Worm (Caenorhabditis elegans) whole organism, late embryonic: ENCODE measurements around the gene frpr-2.

Source experiments
- F13H6.1 ChIP-seq: sonication (generic microtip); optimal IDR thresholded peaks from 2 replicates; lab custom pipeline; 2016; ENCODE audit warnings: missing genetic modification characterization, missing compliant biosample characterization
- ama-1 ChIP-seq: fragments of 150-350 bp; optimal IDR thresholded peaks from 2 replicates; lab custom pipeline; 2014
- ceh-24 ChIP-seq: sonication (generic microtip); optimal IDR thresholded peaks from 2 replicates; lab custom pipeline; 2016; ENCODE audit warnings: mild to moderate bottlenecking, missing genetic modification characterization, missing compliant biosample characterization
- ceh-30 ChIP-seq: fragments of 150-350 bp; optimal IDR thresholded peaks from 2 replicates; lab custom pipeline; 2014; ENCODE audit warnings: missing biosample characterization, missing genetic modification characterization
- ceh-9 ChIP-seq: sonication (generic microtip); optimal IDR thresholded peaks from 2 replicates; lab custom pipeline; 2016; ENCODE audit warnings: mild to moderate bottlenecking, missing genetic modification characterization, inconsistent platforms, missing compliant biosample characterization
- eyg-1 ChIP-seq: sonication (generic microtip); optimal IDR thresholded peaks from 2 replicates; lab custom pipeline; 2016; ENCODE audit warnings: missing genotype, missing genetic modification characterization, missing compliant biosample characterization
- fkh-10 ChIP-seq: fragments of 150-350 bp; optimal IDR thresholded peaks from 2 replicates; lab custom pipeline; 2014; ENCODE audit warnings: missing biosample characterization, missing genetic modification reagents, missing genetic modification characterization
- hlh-30 ChIP-seq: sonication (generic microtip); optimal IDR thresholded peaks from 2 replicates; lab custom pipeline; 2017; ENCODE audit warnings: antibody characterized with exemption, missing genetic modification characterization, missing compliant biosample characterization; ENCODE audit not compliant: insufficient read depth
- lin-11 ChIP-seq: fragments of 200-800 bp; sonication (Bioruptor generic); optimal IDR thresholded peaks from 2 replicates; lab custom pipeline; 2018; ENCODE audit warnings: mild to moderate bottlenecking, missing genetic modification characterization, missing compliant biosample characterization
- madf-2 ChIP-seq: sonication (generic microtip); optimal IDR thresholded peaks from 2 replicates; lab custom pipeline; 2017; ENCODE audit warnings: missing genetic modification characterization, missing compliant biosample characterization
- npax-4 ChIP-seq: sonication (generic microtip); optimal IDR thresholded peaks from 2 replicates; lab custom pipeline; 2016; ENCODE audit warnings: missing genetic modification characterization, missing compliant biosample characterization
- pha-4 ChIP-seq: fragments of 150-350 bp; optimal IDR thresholded peaks from 2 replicates; lab custom pipeline; 2018; ENCODE audit warnings: missing biosample characterization, missing genetic modification reagents, missing genetic modification characterization
- pqm-1 ChIP-seq: sonication (generic microtip); optimal IDR thresholded peaks from 2 replicates; lab custom pipeline; 2016; ENCODE audit warnings: missing genetic modification characterization, missing compliant biosample characterization
- unc-86 ChIP-seq: sonication (generic microtip); optimal IDR thresholded peaks from 2 replicates; lab custom pipeline; 2016; ENCODE audit warnings: missing genetic modification characterization, missing compliant biosample characterization

ce11 chrX:12916418-12916817 is 48.8 kb upstream of the frpr-2 start:
- TF ChIP-seq unc-86 (tag; lab: Kevin White, UChicago) (no peak), fkh-10 (no peak), ceh-9 (tag; lab: Kevin White, UChicago) (no peak), pha-4 (no peak), ama-1 (lab: Kevin White, UChicago) (no peak), ceh-30 (tag; lab: Kevin White, UChicago) (no peak), ceh-24 (no peak), npax-4 (tag; lab: Kevin White, UChicago) (no peak), F13H6.1 (tag; lab: Kevin White, UChicago) (no peak), lin-11 (no peak), eyg-1 (no peak), madf-2 (tag; lab: Kevin White, UChicago) (no peak), pqm-1 (no peak), hlh-30 (tag; lab: Kevin White, UChicago) (no peak)
